Worm (Caenorhabditis elegans) whole organism, L3 larva: ENCODE measurements around the gene fbxb-64.
"Not testable (repeated sequence)": the region's sequence is repeated elsewhere in the genome, so short reads cannot be mapped to it uniquely, and the experiment has no call there.

Source experiments
- ZK546.5 ChIP-seq: sonication (generic microtip); optimal IDR thresholded peaks from 2 replicates; lab custom pipeline; 2017; ENCODE audit warnings: missing biosample characterization, missing genetic modification characterization
- aly-2 ChIP-seq: fragments of 150-350 bp; optimal IDR thresholded peaks from 2 replicates; lab custom pipeline; 2014; ENCODE audit warnings: missing biosample characterization, missing genetic modification characterization
- ama-1 ChIP-seq: fragments of 150-350 bp; optimal IDR thresholded peaks from 2 replicates; lab custom pipeline; 2018
- ceh-28 ChIP-seq: fragments of 150-350 bp; optimal IDR thresholded peaks from 2 replicates; lab custom pipeline; 2014; ENCODE audit warnings: missing biosample characterization, missing genetic modification reagents, missing genetic modification characterization
- ceh-82 ChIP-seq: fragments of 150-350 bp; optimal IDR thresholded peaks from 2 replicates; lab custom pipeline; 2014; ENCODE audit warnings: missing biosample characterization, missing genetic modification characterization
- ceh-9 ChIP-seq: sonication (generic microtip); optimal IDR thresholded peaks from 2 replicates; lab custom pipeline; 2018; ENCODE audit warnings: missing biosample characterization, missing genetic modification characterization
- egl-5 ChIP-seq: fragments of 150-350 bp; optimal IDR thresholded peaks from 2 replicates; lab custom pipeline; 2017; ENCODE audit warnings: missing biosample characterization, missing genetic modification reagents, missing genetic modification characterization, inconsistent platforms
- elt-1 ChIP-seq: fragments of 150-350 bp; optimal IDR thresholded peaks from 2 replicates; lab custom pipeline; 2014; ENCODE audit warnings: missing biosample characterization, missing genetic modification characterization
- elt-2 ChIP-seq: sonication (generic microtip); optimal IDR thresholded peaks from 2 replicates; lab custom pipeline; 2016; ENCODE audit warnings: missing genetic modification reagents, mild to moderate bottlenecking, missing genetic modification characterization, missing compliant biosample characterization
- elt-3 ChIP-seq, 3 experiments: fragments of 150-350 bp in 1 of 3; sonication (generic microtip) in 2 of 3; optimal IDR thresholded peaks; 2 replicates in 2 of 3; 4 replicates in 1 of 3; lab custom pipeline; 2014 to 2017; ENCODE audit warnings: missing biosample characterization in 3 of 3, missing genetic modification characterization in 3 of 3
- fkh-2 ChIP-seq: fragments of 150-350 bp; optimal IDR thresholded peaks from 2 replicates; lab custom pipeline; 2014; ENCODE audit warnings: missing biosample characterization, missing genetic modification reagents, missing genetic modification characterization
- hmg-11 ChIP-seq: sonication (generic microtip); optimal IDR thresholded peaks from 2 replicates; lab custom pipeline; 2016; ENCODE audit warnings: missing genetic modification characterization, missing compliant biosample characterization
- jun-1 ChIP-seq: fragments of 150-350 bp; optimal IDR thresholded peaks from 2 replicates; lab custom pipeline; 2014; ENCODE audit warnings: missing biosample characterization, missing genetic modification reagents, missing genetic modification characterization
- lin-39 ChIP-seq: fragments of 150-350 bp; optimal IDR thresholded peaks from 2 replicates; lab custom pipeline; 2018; ENCODE audit warnings: missing biosample characterization, missing genetic modification reagents, missing genetic modification characterization
- lsy-12 ChIP-seq: sonication (generic microtip); optimal IDR thresholded peaks from 2 replicates; lab custom pipeline; 2016; ENCODE audit warnings: mild to moderate bottlenecking, missing genetic modification characterization, missing compliant biosample characterization
- nhr-11 ChIP-seq: fragments of 150-350 bp; optimal IDR thresholded peaks from 2 replicates; lab custom pipeline; 2014; ENCODE audit warnings: missing biosample characterization, missing genetic modification characterization
- nhr-12 ChIP-seq: fragments of 150-350 bp; optimal IDR thresholded peaks from 2 replicates; lab custom pipeline; 2014; ENCODE audit warnings: missing biosample characterization, missing genetic modification characterization
- nhr-25 ChIP-seq: sonication (generic microtip); optimal IDR thresholded peaks from 2 replicates; lab custom pipeline; 2017; ENCODE audit warnings: missing biosample characterization, missing genetic modification characterization
- nhr-67 ChIP-seq: fragments of 150-350 bp; optimal IDR thresholded peaks from 2 replicates; lab custom pipeline; 2014; ENCODE audit warnings: missing biosample characterization, missing genetic modification characterization
- pha-4 ChIP-seq: fragments of 150-350 bp; optimal IDR thresholded peaks from 2 replicates; lab custom pipeline; 2014; ENCODE audit warnings: missing biosample characterization, missing genetic modification reagents, missing genetic modification characterization
- pqm-1 ChIP-seq: fragments of 150-350 bp; optimal IDR thresholded peaks from 2 replicates; lab custom pipeline; 2017; ENCODE audit warnings: missing biosample characterization, missing genetic modification characterization, inconsistent platforms
- sea-2 ChIP-seq: fragments of 150-350 bp; sonication (generic microtip); optimal IDR thresholded peaks from 4 replicates; lab custom pipeline; 2014; ENCODE audit warnings: missing biosample characterization, missing genetic modification reagents, missing genetic modification characterization
- skn-1 ChIP-seq: fragments of 150-350 bp; optimal IDR thresholded peaks from 2 replicates; lab custom pipeline; 2014; ENCODE audit warnings: missing biosample characterization, missing genetic modification characterization
- snpc-4 ChIP-seq: fragments of 150-350 bp; optimal IDR thresholded peaks from 2 replicates; lab custom pipeline; 2014; ENCODE audit warnings: missing biosample characterization, missing genetic modification characterization
- tbx-2 ChIP-seq: sonication (generic microtip); optimal IDR thresholded peaks from 2 replicates; lab custom pipeline; 2016; ENCODE audit warnings: mild to moderate bottlenecking, missing genetic modification characterization, missing compliant biosample characterization
- zag-1 ChIP-seq: fragments of 150-350 bp; optimal IDR thresholded peaks from 2 replicates; lab custom pipeline; 2014; ENCODE audit warnings: missing biosample characterization, missing genetic modification characterization
- ztf-11 ChIP-seq: fragments of 150-350 bp; optimal IDR thresholded peaks from 2 replicates; lab custom pipeline; 2014; ENCODE audit warnings: missing biosample characterization, missing genetic modification characterization
- ztf-4 ChIP-seq: fragments of 150-350 bp; optimal IDR thresholded peaks from 2 replicates; lab custom pipeline; 2014; ENCODE audit warnings: missing biosample characterization, missing genetic modification characterization

The fbxb-64 gene

ce11 chrV:19309591-19309990 lies 3.5 kb upstream of the fbxb-64 start, which contains the start of gene F55C9.11:
Gene F55C9.11 (minus strand): TSS chrV:19309691.
- TF ChIP-seq tbx-2 (tag; lab: Kevin White, UChicago) (no peak), pqm-1 (tag; lab: Kevin White, UChicago) (no peak), ceh-28 (tag; lab: Kevin White, UChicago) (no peak), elt-1 (no peak), zag-1 (tag; lab: Kevin White, UChicago) (no peak), aly-2 (tag; lab: Kevin White, UChicago) (no peak), fkh-2 (no peak), ama-1 (lab: Kevin White, UChicago) (no peak), nhr-12 (tag; lab: Kevin White, UChicago) (no peak), ztf-11 (tag; lab: Kevin White, UChicago) (no peak)

ce11 chrV:19311391-19311790 lies 1.7 kb upstream of the fbxb-64 start, which contains the start of gene C43D7.8:
Gene C43D7.8 (minus strand): TSS chrV:19311491.
- TF ChIP-seq ZK546.5 (no peak), skn-1 (no peak), nhr-25 (tag; lab: Kevin White, UChicago) (no peak), fkh-2 (no peak), zag-1 (tag; lab: Kevin White, UChicago) (no peak), snpc-4 (no peak), pha-4 (tag; lab: Kevin White, UChicago) (no peak)

- not testable (repeated sequence) for TF ChIP-seq ceh-9, ztf-4, nhr-11 (tag; lab: Kevin White, UChicago)
Observed at ce11 chrV:19317058-19317457, 4.0 kb downstream of the fbxb-64 start, which contains the start of gene srh-208. Gene srh-208 (plus strand): TSS chrV:19317358.

ce11 chrV:19319460-19319995 lies 6.5 kb downstream of the fbxb-64 start, which contains the start of gene C43D7.7:
Gene C43D7.7 (minus strand): TSS chrV:19319510.
- TF ChIP-seq elt-2 (tag; lab: Kevin White, UChicago) (peak; percentile 58), hmg-11 (tag; lab: Kevin White, UChicago) (no peak)

ce11 chrV:19320385-19320784 lies 7.3 kb downstream of the fbxb-64 start, which contains the start of gene sdz-6:
Gene sdz-6 (plus strand): TSS chrV:19320613.
- TF ChIP-seq tbx-2 (tag; lab: Kevin White, UChicago) (no peak), elt-2 (tag; lab: Kevin White, UChicago) (peak; percentile 34)

- no peak for TF ChIP-seq elt-1
- TF ChIP-seq egl-5 (tag; lab: Kevin White, UChicago) = no peak
- no peak for TF ChIP-seq lin-39 (tag; lab: Kevin White, UChicago)
- no peak for TF ChIP-seq lsy-12
- no peak for TF ChIP-seq jun-1 (tag; lab: Kevin White, UChicago)
- TF ChIP-seq elt-3 (tag; optimal IDR thresholded peaks at IDR 0.05; lab: Kevin White, UChicago) = no peak
- TF ChIP-seq sea-2 (GFP tag; lab: Kevin White, UChicago) = no peak
- no peak for TF ChIP-seq ztf-11 (tag; lab: Kevin White, UChicago)
- no peak for TF ChIP-seq fkh-2
- no peak for TF ChIP-seq nhr-67 (tag; lab: Kevin White, UChicago)
Observed at ce11 chrV:19322387-19322786, 9.3 kb downstream of the fbxb-64 start, which contains the start of gene C43D7.4. Gene C43D7.4 (minus strand): TSS chrV:19322487.

- no peak for TF ChIP-seq ZK546.5
- no peak for TF ChIP-seq jun-1 (tag; lab: Kevin White, UChicago)
- no peak for TF ChIP-seq pqm-1 (tag; lab: Kevin White, UChicago)
- no peak for TF ChIP-seq hmg-11 (tag; lab: Kevin White, UChicago)
- TF ChIP-seq ceh-82 (tag; lab: Kevin White, UChicago) = no peak
Observed at ce11 chrV:19325436-19325835, 12.4 kb downstream of the fbxb-64 start.
